Fruit fly (Drosophila melanogaster): ENCODE results near the gene Scsalpha1.

Scsalpha1 gene

dm6 chr3L:3802677-3803076, 11.3 kb upstream of the Scsalpha1 start (continued):
- TF ChIP-seq unpg (GFP tag; optimal IDR thresholded peaks at IDR 0.05) (peak; percentile 61), Rx (GFP tag; IDR thresholded peaks at IDR 0.05) (peak; percentile 58), Atf6 (GFP tag; IDR thresholded peaks at IDR 0.05) (peak; percentile 88), Dbx (GFP tag; IDR thresholded peaks at IDR 0.05) (peak; percentile 88), disco-r (GFP tag; optimal IDR thresholded peaks at IDR 0.05) (no peak), dimm (GFP tag; IDR thresholded peaks at IDR 0.05) (0 out of 2 replicates have a peak, but pooled peaks have one; percentile 53), CG10959 (GFP tag; IDR thresholded peaks at IDR 0.05) (peak; percentile 26; the same call in 1 of the 2 replicates), Lim3 (GFP tag; IDR thresholded peaks at IDR 0.05) (0 out of 2 replicates have a peak, but pooled peaks have one; percentile 48), twi (tag; optimal IDR thresholded peaks at IDR 0.05) (no peak), CG2678 (tag; optimal IDR thresholded peaks at IDR 0.05) (peak; percentile 76), tx (GFP tag; optimal IDR thresholded peaks at IDR 0.05) (peak; percentile 64), CG9932 (GFP tag; IDR thresholded peaks at IDR 0.05) (peak; percentile 84), CG10565 (GFP tag; optimal IDR thresholded peaks at IDR 0.05) (no peak), CG14014 (GFP tag; IDR thresholded peaks at IDR 0.05) (peak; percentile 88), Dip3 (GFP tag; optimal IDR thresholded peaks at IDR 0.05) (peak; percentile 78), CG2202 (tag; optimal IDR thresholded peaks at IDR 0.05) (no peak), BEAF-32 (GFP tag; optimal IDR thresholded peaks at IDR 0.05) (no peak), Dll (GFP tag; IDR thresholded peaks at IDR 0.05; ENCODE audit: partially characterized antibody) (no peak), Sry-β (GFP tag; optimal IDR thresholded peaks at IDR 0.05) (no peak), fd102C (GFP tag; optimal IDR thresholded peaks at IDR 0.05) (no peak), Taf1 (GFP tag; IDR thresholded peaks at IDR 0.05) (peak; percentile 53; the same call in 1 of the 2 replicates), Six4 (GFP tag; optimal IDR thresholded peaks at IDR 0.05) (peak; percentile 34), Atf-2 (GFP tag; optimal IDR thresholded peaks at IDR 0.05) (peak; percentile 69), sisA (GFP tag; IDR thresholded peaks at IDR 0.05) (peak; percentile 77), fu2 (GFP tag; optimal IDR thresholded peaks at IDR 0.05) (peak; percentile 70), gem (tag; optimal IDR thresholded peaks at IDR 0.05) (peak; percentile 76), CG15073 (GFP tag; optimal IDR thresholded peaks at IDR 0.05) (no peak), PHDP (tag; optimal IDR thresholded peaks at IDR 0.05) (peak; percentile 84), crc (GFP tag; optimal IDR thresholded peaks at IDR 0.05) (peak; percentile 68), CG30020 (tag; optimal IDR thresholded peaks at IDR 0.05) (no peak), CG16815 (GFP tag; optimal IDR thresholded peaks at IDR 0.05) (peak; percentile 14), scrt (GFP tag; optimal IDR thresholded peaks at IDR 0.05) (peak; percentile 65), Awh (GFP tag; IDR thresholded peaks at IDR 0.05) (peak; percentile 59; the same call in 1 of the 2 replicates), CG31224 (GFP tag; IDR thresholded peaks at IDR 0.05) (peak; percentile 85), az2 (GFP tag; optimal IDR thresholded peaks at IDR 0.05) (peak; percentile 71), al (GFP tag; IDR thresholded peaks at IDR 0.05) (peak; percentile 53; the same call in 1 of the 2 replicates), CG10979 (tag; optimal IDR thresholded peaks at IDR 0.05) (peak; percentile 22), nerfin-2 (GFP tag; IDR thresholded peaks at IDR 0.05; ENCODE audit: partially characterized antibody) (no peak), CG8478 (optimal IDR thresholded peaks at IDR 0.05) (no peak), sna (GFP tag; IDR thresholded peaks at IDR 0.05; ENCODE audit: partially characterized antibody) (no peak), lab (GFP tag; optimal IDR thresholded peaks at IDR 0.05) (peak; percentile 87), cad (GFP tag; optimal IDR thresholded peaks at IDR 0.05) (no peak), Opbp (GFP tag; IDR thresholded peaks at IDR 0.05; ENCODE audit: partially characterized antibody) (no peak), CG14441 (GFP tag; IDR thresholded peaks at IDR 0.05) (peak; percentile 82), CG4282 (GFP tag; optimal IDR thresholded peaks at IDR 0.05) (peak; percentile 41), Drgx (GFP tag; IDR thresholded peaks at IDR 0.05) (peak; percentile 64), Mrtf (GFP tag; IDR thresholded peaks at IDR 0.05) (peak; percentile 71), CG13123 (GFP tag; optimal IDR thresholded peaks at IDR 0.05) (peak; percentile 26), CG17359 (tag; optimal IDR thresholded peaks at IDR 0.05) (peak; percentile 66), ATbp (GFP tag; optimal IDR thresholded peaks at IDR 0.05) (peak; percentile 39), CHES-1-like (GFP tag; optimal IDR thresholded peaks at IDR 0.05) (peak; percentile 72)

Data from whole organism, embryonic.